Worm (Caenorhabditis elegans) whole organism, young adult: Measurements from ENCODE around the gene C06A12.19.
A peak's percentile ranks its signal among the peaks of the same experiment; 100 is the strongest.

ENCODE experiments used
- B0035.1 ChIP-seq: sonication (generic microtip); optimal IDR thresholded peaks from 2 replicates; lab custom pipeline; 2016; ENCODE audit warnings: missing genetic modification characterization, mild to moderate bottlenecking, missing compliant biosample characterization, missing genotype, missing genetic modification reagents
- B0336.3 ChIP-seq: fragments of 200-800 bp; sonication (Bioruptor generic); IDR thresholded peaks from 2 replicates; pipeline ENCODE4 v1.3.6; 2022; ENCODE audit warnings: missing genetic modification characterization, missing compliant biosample characterization
- C17E4.6 ChIP-seq: fragments of 200-800 bp; sonication (Bioruptor generic); IDR thresholded peaks from 2 replicates; pipeline ENCODE4 v1.3.6; 2022; ENCODE audit warnings: missing genetic modification reagents, missing genetic modification characterization, missing compliant biosample characterization
- F22D6.2 ChIP-seq: sonication (generic microtip); optimal IDR thresholded peaks from 2 replicates; lab custom pipeline; 2016; ENCODE audit warnings: mild to moderate bottlenecking, missing genetic modification characterization, missing compliant biosample characterization
- F23B12.7 ChIP-seq: sonication (generic microtip); optimal IDR thresholded peaks from 2 replicates; lab custom pipeline; 2017; ENCODE audit warnings: missing genetic modification characterization, mild to moderate bottlenecking, missing compliant biosample characterization, antibody characterized with exemption, moderate library complexity; ENCODE audit not compliant: insufficient read depth
- K11D2.4 ChIP-seq: fragments of 200-800 bp; sonication (Bioruptor generic); IDR thresholded peaks from 2 replicates; pipeline ENCODE4 v1.3.6; 2022; ENCODE audit warnings: missing genetic modification reagents, missing genetic modification characterization, missing compliant biosample characterization
- Y53G8AR.9 ChIP-seq: fragments of 200-800 bp; sonication (Bioruptor generic); conservative IDR thresholded peaks from 2 replicates; pipeline ENCODE4 v1.3.6; 2022; ENCODE audit warnings: missing genetic modification reagents, missing genetic modification characterization, missing compliant biosample characterization
- Y79H2A.3 ChIP-seq: fragments of 200-800 bp; sonication (Bioruptor generic); conservative IDR thresholded peaks from 2 replicates; pipeline ENCODE4 v1.3.6; 2022; ENCODE audit warnings: missing genetic modification reagents, missing genetic modification characterization, missing compliant biosample characterization
- aptf-2 ChIP-seq: fragments of 200-800 bp; sonication (Bioruptor generic); conservative IDR thresholded peaks from 2 replicates; pipeline ENCODE4 v1.3.6; 2022; ENCODE audit warnings: missing genetic modification reagents, missing genetic modification characterization, missing compliant biosample characterization
- aptf-3 ChIP-seq: fragments of 200-800 bp; sonication (Bioruptor generic); IDR thresholded peaks from 2 replicates; pipeline ENCODE4 v1.3.6; 2022; ENCODE audit warnings: missing genetic modification characterization, missing compliant biosample characterization
- attf-6 ChIP-seq: fragments of 200-800 bp; sonication (Bioruptor generic); IDR thresholded peaks from 2 replicates; pipeline ENCODE4 v1.3.6; 2022; ENCODE audit warnings: missing genetic modification reagents, missing genetic modification characterization, missing compliant biosample characterization
- ccch-3 ChIP-seq: fragments of 200-800 bp; sonication (Bioruptor generic); optimal IDR thresholded peaks from 2 replicates; lab custom pipeline; 2018; ENCODE audit warnings: mild to moderate bottlenecking, missing genetic modification characterization, missing compliant biosample characterization
- ceh-27 ChIP-seq: fragments of 200-800 bp; sonication (Bioruptor generic); optimal IDR thresholded peaks from 2 replicates; lab custom pipeline; 2018; ENCODE audit warnings: mild to moderate bottlenecking, missing genetic modification characterization, moderate library complexity, missing compliant biosample characterization
- ceh-58 ChIP-seq: fragments of 200-800 bp; sonication (Bioruptor generic); IDR thresholded peaks from 2 replicates; pipeline ENCODE4 v1.3.6; 2022; ENCODE audit warnings: missing genetic modification characterization, missing compliant biosample characterization
- ceh-79 ChIP-seq: sonication (generic microtip); optimal IDR thresholded peaks from 2 replicates; lab custom pipeline; 2017; ENCODE audit warnings: mild to moderate bottlenecking, missing genetic modification characterization, missing compliant biosample characterization
- dpl-1 ChIP-seq: fragments of 150-350 bp; optimal IDR thresholded peaks from 2 replicates; lab custom pipeline; 2014; ENCODE audit warnings: missing biosample characterization, missing genetic modification reagents, missing genetic modification characterization
- egl-18 ChIP-seq: fragments of 200-800 bp; sonication (Bioruptor generic); IDR thresholded peaks from 2 replicates; pipeline ENCODE4 v1.3.6; 2022; ENCODE audit warnings: missing genetic modification reagents, missing genetic modification characterization, missing compliant biosample characterization
- ets-4 ChIP-seq: fragments of 200-800 bp; sonication (Bioruptor generic); optimal IDR thresholded peaks from 2 replicates; lab custom pipeline; 2018; ENCODE audit warnings: mild to moderate bottlenecking, missing genetic modification characterization, missing compliant biosample characterization
- him-1 ChIP-seq: sonication (generic microtip); optimal IDR thresholded peaks from 2 replicates; lab custom pipeline; 2016; ENCODE audit warnings: missing genotype, missing genetic modification reagents, missing genetic modification characterization, missing compliant biosample characterization
- hmg-1.2 ChIP-seq: fragments of 200-800 bp; sonication (Bioruptor generic); IDR thresholded peaks from 2 replicates; pipeline ENCODE4 v1.3.6; 2022; ENCODE audit warnings: missing genetic modification reagents, missing genetic modification characterization, missing compliant biosample characterization
- hrde-1 ChIP-seq: sonication (generic microtip); optimal IDR thresholded peaks from 2 replicates; lab custom pipeline; 2016; ENCODE audit warnings: missing genetic modification characterization, mild to moderate bottlenecking, missing compliant biosample characterization, moderate library complexity, missing genotype, missing genetic modification reagents, borderline replicate concordance
- hsf-1 ChIP-seq: fragments of 200-800 bp; sonication (Bioruptor generic); IDR thresholded peaks from 2 replicates; pipeline ENCODE4 v1.3.6; 2022; ENCODE audit warnings: missing genetic modification reagents, missing genetic modification characterization, missing compliant biosample characterization
- lag-1 ChIP-seq: fragments of 200-800 bp; sonication (Bioruptor generic); IDR thresholded peaks from 2 replicates; pipeline ENCODE4 v1.3.6; 2022; ENCODE audit warnings: missing genetic modification reagents, missing genetic modification characterization, missing compliant biosample characterization
- lin-26 ChIP-seq: fragments of 200-800 bp; sonication (Bioruptor generic); IDR thresholded peaks from 2 replicates; pipeline ENCODE4 v1.3.6; 2022; ENCODE audit warnings: missing genetic modification reagents, missing genetic modification characterization, missing compliant biosample characterization
- lir-1 ChIP-seq: fragments of 200-800 bp; sonication (Bioruptor generic); conservative IDR thresholded peaks from 2 replicates; pipeline ENCODE4 v1.3.6; 2022; ENCODE audit warnings: missing genetic modification reagents, missing genetic modification characterization, missing compliant biosample characterization
- lsy-27 ChIP-seq: sonication (generic microtip); optimal IDR thresholded peaks from 2 replicates; lab custom pipeline; 2017; ENCODE audit warnings: missing genetic modification characterization, mild to moderate bottlenecking, missing compliant biosample characterization, antibody characterized with exemption, missing genotype, borderline replicate concordance; ENCODE audit not compliant: insufficient read depth
- mes-4 ChIP-seq: sonication (generic microtip); optimal IDR thresholded peaks from 2 replicates; lab custom pipeline; 2016; ENCODE audit warnings: missing genotype, missing genetic modification characterization, missing compliant biosample characterization
- nfya-2 ChIP-seq: fragments of 200-800 bp; sonication (Bioruptor generic); IDR thresholded peaks from 2 replicates; pipeline ENCODE4 v1.3.6; 2022; ENCODE audit warnings: missing genetic modification reagents, missing genetic modification characterization, missing compliant biosample characterization
- nhr-80 ChIP-seq: sonication (generic microtip); optimal IDR thresholded peaks from 2 replicates; lab custom pipeline; 2016; ENCODE audit warnings: missing genetic modification characterization, missing compliant biosample characterization
- rcor-1 ChIP-seq: fragments of 200-800 bp; sonication (Bioruptor generic); IDR thresholded peaks from 2 replicates; pipeline ENCODE4 v1.3.6; 2022; ENCODE audit warnings: missing genetic modification reagents, missing genetic modification characterization, missing compliant biosample characterization
- sea-2 ChIP-seq: fragments of 200-800 bp; sonication (Bioruptor generic); IDR thresholded peaks from 2 replicates; pipeline ENCODE4 v1.3.6; 2022; ENCODE audit warnings: missing genetic modification characterization, missing compliant biosample characterization
- zfh-2 ChIP-seq: fragments of 200-800 bp; sonication (Bioruptor generic); conservative IDR thresholded peaks from 2 replicates; pipeline ENCODE4 v1.3.6; 2022; ENCODE audit warnings: missing genetic modification reagents, missing genetic modification characterization, missing compliant biosample characterization
- ztf-25 ChIP-seq: fragments of 200-800 bp; sonication (Bioruptor generic); IDR thresholded peaks from 2 replicates; pipeline ENCODE4 v1.3.6; 2022; ENCODE audit warnings: missing genetic modification reagents, missing genetic modification characterization, missing compliant biosample characterization
- ztf-3 ChIP-seq: fragments of 200-800 bp; sonication (Bioruptor generic); optimal IDR thresholded peaks from 2 replicates; lab custom pipeline; 2018; ENCODE audit warnings: mild to moderate bottlenecking, missing genetic modification characterization, missing compliant biosample characterization

Gene C06A12.19

ce11 chrIV:17450443-17450842 is 10.5 kb upstream of the C06A12.19 start, which contains the start of gene F11E6.8:
F11E6.8 (minus strand) TSS chrIV:17450543.
- TF ChIP-seq hrde-1 (no peak), nfya-2 (no peak)

- peak; percentile 70 for TF ChIP-seq nhr-80 (tag; lab: Kevin White, UChicago)
- no peak for TF ChIP-seq F23B12.7
Measured at ce11 chrIV:17448319-17448718, 8.4 kb upstream of the C06A12.19 start.

- TF ChIP-seq B0336.3 (GFP tag; lab: Robert Waterston, UW) (no peak), rcor-1 (no peak), lag-1 (GFP tag; lab: Robert Waterston, UW) (no peak), ceh-58 (no peak), Y79H2A.3 (GFP tag; lab: Robert Waterston, UW) (no peak), ets-4 (no peak), aptf-3 (no peak), egl-18 (GFP tag; lab: Robert Waterston, UW) (no peak), ceh-79 (tag; lab: Kevin White, UChicago) (no peak), zfh-2 (no peak), him-1 (tag; lab: Kevin White, UChicago) (no peak), hrde-1 (no peak)
Measured at ce11 chrIV:17442503-17442902, 2.6 kb upstream of the C06A12.19 start, which contains the start of gene F11E6.11. F11E6.11 (plus strand) TSS chrIV:17442827.

ce11 chrIV:17441260-17441659 is 1.4 kb upstream of the C06A12.19 start:
- TF ChIP-seq B0035.1 (tag; lab: Kevin White, UChicago): no peak
- TF ChIP-seq K11D2.4: no peak
- no peak for TF ChIP-seq ztf-25 (GFP tag; lab: Robert Waterston, UW)
- TF ChIP-seq C17E4.6: no peak
- TF ChIP-seq ceh-27 (GFP tag; lab: Kevin White, UChicago): no peak
- no peak for TF ChIP-seq hsf-1 (GFP tag; lab: Robert Waterston, UW)
- no peak for TF ChIP-seq ztf-3
- no peak for TF ChIP-seq sea-2
- no peak for TF ChIP-seq mes-4 (tag; lab: Kevin White, UChicago)

- TF ChIP-seq nhr-80 (tag; lab: Kevin White, UChicago) (peak; percentile 52), F22D6.2 (tag; lab: Kevin White, UChicago) (no peak)
Measured at ce11 chrIV:17440417-17440816, 516 bp upstream of the C06A12.19 start, which contains the start of gene F08A7.1. F08A7.1 (plus strand) TSS chrIV:17440607.

- TF ChIP-seq Y53G8AR.9 (no peak), ccch-3 (no peak), attf-6 (GFP tag; lab: Robert Waterston, UW) (no peak), B0035.1 (tag; lab: Kevin White, UChicago) (no peak), dpl-1 (GFP tag; lab: Kevin White, UChicago) (no peak), lin-26 (GFP tag; lab: Robert Waterston, UW) (no peak), aptf-2 (GFP tag; lab: Robert Waterston, UW) (no peak), lir-1 (no peak), B0336.3 (GFP tag; lab: Robert Waterston, UW) (no peak), hmg-1.2 (GFP tag; lab: Robert Waterston, UW) (no peak), lsy-27 (tag; lab: Kevin White, UChicago) (no peak)
Measured at ce11 chrIV:17437038-17437437, 2.9 kb downstream of the C06A12.19 start, which contains the start of gene C06A12.8. C06A12.8 (plus strand) TSS chrIV:17437338.
